Fruit fly (Drosophila melanogaster) whole organism, embryonic: ENCODE data around the gene Gsc.
A peak's percentile ranks its signal among the peaks of the same experiment; 100 is the strongest.

Experiments used
- Aef1 ChIP-seq: fragments of 200-800 bp; sonication (Bioruptor generic); IDR thresholded peaks from 3 replicates; pipeline ENCODE4 v1.3.6; 2022; ENCODE audit warnings: missing biosample characterization, missing genetic modification characterization
- Atf3 ChIP-seq: fragments of 200-800 bp; sonication (Bioruptor generic); optimal IDR thresholded peaks from 3 replicates; lab custom pipeline; 2016; ENCODE audit warnings: missing biosample characterization, missing genetic modification characterization
- Atf6 ChIP-seq: fragments of 200-800 bp; sonication (Bioruptor generic); IDR thresholded peaks from 2 replicates; pipeline ENCODE4 v1.3.6; 2022; ENCODE audit warnings: missing biosample characterization, missing genetic modification characterization
- CG10431 ChIP-seq: fragments of 200-800 bp; sonication (Bioruptor generic); optimal IDR thresholded peaks from 3 replicates; lab custom pipeline; 2018; ENCODE audit warnings: missing biosample characterization, mild to moderate bottlenecking, missing genetic modification characterization
- CG11085 ChIP-seq: fragments of 200-800 bp; sonication (Bioruptor generic); IDR thresholded peaks from 2 replicates; pipeline ENCODE4 v1.3.6; 2022; ENCODE audit warnings: missing biosample characterization, missing genetic modification characterization
- CG12219 ChIP-seq: fragments of 200-800 bp; sonication (Bioruptor generic); optimal IDR thresholded peaks from 3 replicates; lab custom pipeline; 2018; ENCODE audit warnings: missing biosample characterization, mild to moderate bottlenecking, missing genetic modification characterization
- CG12391 ChIP-seq: fragments of 200-800 bp; sonication (Bioruptor generic); optimal IDR thresholded peaks from 3 replicates; lab custom pipeline; 2018; ENCODE audit warnings: missing biosample characterization, mild to moderate bottlenecking, missing genetic modification characterization, moderate library complexity
- CG13123 ChIP-seq: fragments of 200-800 bp; sonication (Bioruptor generic); optimal IDR thresholded peaks from 2 replicates; lab custom pipeline; 2016; ENCODE audit warnings: missing biosample characterization, missing genetic modification characterization
- CG15011 ChIP-seq: fragments of 200-800 bp; sonication (Bioruptor generic); optimal IDR thresholded peaks from 3 replicates; lab custom pipeline; 2018; ENCODE audit warnings: missing biosample characterization, mild to moderate bottlenecking, missing genetic modification characterization
- CG1529 ChIP-seq: fragments of 200-800 bp; sonication (Bioruptor generic); optimal IDR thresholded peaks from 3 replicates; lab custom pipeline; 2018; ENCODE audit warnings: missing biosample characterization, missing genetic modification characterization
- CG15696 ChIP-seq: fragments of 200-800 bp; sonication (Bioruptor generic); optimal IDR thresholded peaks from 2 replicates; lab custom pipeline; 2019; ENCODE audit warnings: missing biosample characterization, mild to moderate bottlenecking, missing genetic modification characterization, moderate library complexity
- CG1792 ChIP-seq: fragments of 200-800 bp; sonication (Bioruptor generic); optimal IDR thresholded peaks from 2 replicates; lab custom pipeline; 2016; ENCODE audit warnings: missing biosample characterization, missing genetic modification characterization
- CG18619 ChIP-seq: fragments of 200-800 bp; sonication (Bioruptor generic); optimal IDR thresholded peaks from 3 replicates; lab custom pipeline; 2017; ENCODE audit warnings: missing biosample characterization, mild to moderate bottlenecking, missing genetic modification characterization
- CG30403 ChIP-seq: fragments of 200-800 bp; sonication (Bioruptor generic); optimal IDR thresholded peaks from 3 replicates; lab custom pipeline; 2016; ENCODE audit warnings: missing biosample characterization, missing genetic modification characterization
- CG31365 ChIP-seq: fragments of 200-800 bp; sonication (Bioruptor generic); optimal IDR thresholded peaks from 2 replicates; lab custom pipeline; 2018; ENCODE audit warnings: missing biosample characterization, mild to moderate bottlenecking, missing genetic modification characterization
- CG4282 ChIP-seq: fragments of 200-800 bp; sonication (Bioruptor generic); optimal IDR thresholded peaks from 2 replicates; lab custom pipeline; 2016; ENCODE audit warnings: missing biosample characterization, missing genetic modification characterization
- CG4854 ChIP-seq: fragments of 200-800 bp; sonication (Bioruptor generic); optimal IDR thresholded peaks from 2 replicates; lab custom pipeline; 2016; ENCODE audit warnings: missing biosample characterization, missing genetic modification characterization, inconsistent platforms
- CG5180 ChIP-seq: fragments of 200-800 bp; sonication (Bioruptor generic); optimal IDR thresholded peaks from 3 replicates; lab custom pipeline; 2017; ENCODE audit warnings: missing biosample characterization, missing genetic modification characterization, mild to moderate bottlenecking, moderate library complexity, missing genetic modification reagents
- CG7271 ChIP-seq: fragments of 200-800 bp; sonication (Bioruptor generic); optimal IDR thresholded peaks from 2 replicates; lab custom pipeline; 2018; ENCODE audit warnings: missing biosample characterization, mild to moderate bottlenecking, missing genetic modification characterization, moderate library complexity
- CG7928 ChIP-seq: fragments of 200-800 bp; sonication (Bioruptor generic); optimal IDR thresholded peaks from 2 replicates; lab custom pipeline; 2017; ENCODE audit warnings: missing biosample characterization, mild to moderate bottlenecking, missing genetic modification characterization
- CG8089 ChIP-seq: fragments of 200-800 bp; sonication (Bioruptor generic); optimal IDR thresholded peaks from 3 replicates; lab custom pipeline; 2016; ENCODE audit warnings: missing biosample characterization, missing genetic modification characterization
- CG9609 ChIP-seq: fragments of 200-800 bp; sonication (Bioruptor generic); optimal IDR thresholded peaks from 3 replicates; lab custom pipeline; 2016; ENCODE audit warnings: missing biosample characterization, missing genetic modification characterization
- CG9727 ChIP-seq: fragments of 200-800 bp; sonication (Bioruptor generic); optimal IDR thresholded peaks from 3 replicates; lab custom pipeline; 2017; ENCODE audit warnings: missing biosample characterization, mild to moderate bottlenecking, missing genetic modification characterization
- CG9797 ChIP-seq: fragments of 200-800 bp; sonication (Bioruptor generic); optimal IDR thresholded peaks from 3 replicates; lab custom pipeline; 2018; ENCODE audit warnings: missing biosample characterization, mild to moderate bottlenecking, missing genetic modification characterization
- CoRest ChIP-seq: fragments of 200-800 bp; sonication (Bioruptor generic); optimal IDR thresholded peaks from 3 replicates; lab custom pipeline; 2018; ENCODE audit warnings: missing biosample characterization, mild to moderate bottlenecking, missing genetic modification characterization, moderate library complexity
- Dip2 ChIP-seq: fragments of 200-800 bp; sonication (Bioruptor generic); IDR thresholded peaks from 2 replicates; pipeline ENCODE4 v1.3.6; 2022; ENCODE audit warnings: missing biosample characterization, missing genetic modification characterization
- Doc2 ChIP-seq: fragments of 200-800 bp; sonication (Bioruptor generic); IDR thresholded peaks from 2 replicates; pipeline ENCODE4 v1.3.6; 2022; ENCODE audit warnings: missing biosample characterization, missing genetic modification characterization
- ERR ChIP-seq: fragments of 200-800 bp; sonication (Bioruptor generic); optimal IDR thresholded peaks from 2 replicates; lab custom pipeline; 2016; ENCODE audit warnings: missing biosample characterization, missing genetic modification characterization
- Fer2 ChIP-seq: fragments of 200-800 bp; sonication (Bioruptor generic); optimal IDR thresholded peaks from 2 replicates; lab custom pipeline; 2018; ENCODE audit warnings: missing biosample characterization, mild to moderate bottlenecking, missing genetic modification characterization, moderate library complexity
- H2.0 ChIP-seq: fragments of 200-800 bp; sonication (Bioruptor generic); IDR thresholded peaks from 2 replicates; pipeline ENCODE4 v1.3.6; 2022; ENCODE audit warnings: missing biosample characterization, missing genetic modification characterization
- Hand ChIP-seq: fragments of 200-800 bp; sonication (Bioruptor generic); optimal IDR thresholded peaks from 2 replicates; lab custom pipeline; 2017; ENCODE audit warnings: mild to moderate bottlenecking, missing biosample characterization, missing genetic modification reagents, missing genetic modification characterization
- Lim3 ChIP-seq: fragments of 200-800 bp; sonication (Bioruptor generic); IDR thresholded peaks from 2 replicates; pipeline ENCODE4 v1.3.6; 2022; ENCODE audit warnings: missing biosample characterization, missing genetic modification characterization
- Med ChIP-seq: fragments of 200-800 bp; sonication (Bioruptor generic); peaks from one replicate; lab custom pipeline; 2016; ENCODE audit warnings: missing biosample characterization, missing genetic modification characterization, mild to moderate bottlenecking, inconsistent platforms, moderate library complexity
- Mes4 ChIP-seq: fragments of 200-800 bp; sonication (Bioruptor generic); optimal IDR thresholded peaks from 2 replicates; lab custom pipeline; 2016; ENCODE audit warnings: missing biosample characterization, missing genetic modification characterization
- Nf-YA ChIP-seq: fragments of 200-800 bp; sonication (Bioruptor generic); IDR thresholded peaks from 2 replicates; pipeline ENCODE4 v1.3.6; 2022; ENCODE audit warnings: missing biosample characterization, missing genetic modification characterization
- Oli ChIP-seq: fragments of 200-800 bp; sonication (Bioruptor generic); optimal IDR thresholded peaks from 2 replicates; lab custom pipeline; 2018; ENCODE audit warnings: missing biosample characterization, mild to moderate bottlenecking, missing genetic modification characterization, moderate library complexity
- Spps ChIP-seq: fragments of 200-800 bp; sonication (Bioruptor generic); optimal IDR thresholded peaks from 2 replicates; lab custom pipeline; 2018; ENCODE audit warnings: missing biosample characterization, mild to moderate bottlenecking, missing genetic modification characterization
- Usf ChIP-seq: fragments of 200-800 bp; sonication (Bioruptor generic); optimal IDR thresholded peaks from 2 replicates; lab custom pipeline; 2017; ENCODE audit warnings: missing genotype, missing biosample characterization, missing genetic modification characterization
- Xbp1 ChIP-seq: fragments of 200-800 bp; sonication (Bioruptor generic); optimal IDR thresholded peaks from 3 replicates; lab custom pipeline; 2016; ENCODE audit warnings: missing biosample characterization, mild to moderate bottlenecking, missing genetic modification characterization
- Xrp1 ChIP-seq: fragments of 200-800 bp; sonication (Bioruptor generic); IDR thresholded peaks from 2 replicates; pipeline ENCODE4 v1.3.6; 2022; ENCODE audit warnings: missing biosample characterization, missing genetic modification characterization
- cwo ChIP-seq: fragments of 200-800 bp; sonication (Bioruptor generic); optimal IDR thresholded peaks from 3 replicates; lab custom pipeline; 2017; ENCODE audit warnings: missing biosample characterization, missing genetic modification characterization, mild to moderate bottlenecking, moderate library complexity, missing genetic modification reagents
- disco-r ChIP-seq: fragments of 200-800 bp; sonication (Bioruptor generic); optimal IDR thresholded peaks from 2 replicates; lab custom pipeline; 2016; ENCODE audit warnings: missing biosample characterization, missing genetic modification characterization
- emc ChIP-seq: fragments of 200-800 bp; sonication (Bioruptor generic); optimal IDR thresholded peaks from 2 replicates; lab custom pipeline; 2016; ENCODE audit warnings: missing biosample characterization, missing genetic modification characterization
- hbn ChIP-seq: fragments of 200-800 bp; sonication (Bioruptor generic); IDR thresholded peaks from 2 replicates; pipeline ENCODE4 v1.3.6; 2022; ENCODE audit warnings: missing biosample characterization, missing genetic modification characterization; ENCODE audit not compliant: partially characterized antibody
- inv ChIP-seq: fragments of 200-800 bp; sonication (Bioruptor generic); IDR thresholded peaks from 2 replicates; pipeline ENCODE4 v1.3.6; 2022; ENCODE audit warnings: missing biosample characterization, missing genetic modification characterization; ENCODE audit not compliant: partially characterized antibody
- jigr1 ChIP-seq: fragments of 200-800 bp; sonication (Bioruptor generic); IDR thresholded peaks from 3 replicates; pipeline ENCODE4 v1.3.6; 2022; ENCODE audit warnings: missing biosample characterization, missing genetic modification characterization
- pb ChIP-seq: fragments of 200-800 bp; sonication (Bioruptor generic); optimal IDR thresholded peaks from 3 replicates; lab custom pipeline; 2016; ENCODE audit warnings: missing biosample characterization, missing genetic modification characterization
- sens-2 ChIP-seq: fragments of 200-800 bp; sonication (Bioruptor generic); IDR thresholded peaks from 2 replicates; pipeline ENCODE4 v1.3.6; 2022; ENCODE audit warnings: missing biosample characterization, missing genetic modification characterization
- sima ChIP-seq: fragments of 200-800 bp; sonication (Bioruptor generic); optimal IDR thresholded peaks from 2 replicates; lab custom pipeline; 2016; ENCODE audit warnings: missing biosample characterization, missing genetic modification characterization
- sqz ChIP-seq: fragments of 200-800 bp; sonication (Bioruptor generic); optimal IDR thresholded peaks from 3 replicates; lab custom pipeline; 2018; ENCODE audit warnings: missing biosample characterization, mild to moderate bottlenecking, missing genetic modification characterization
- tna ChIP-seq: fragments of 200-800 bp; sonication (Bioruptor generic); IDR thresholded peaks from 2 replicates; pipeline ENCODE4 v1.3.6; 2022; ENCODE audit warnings: missing biosample characterization, missing genetic modification characterization; ENCODE audit not compliant: partially characterized antibody
- vnd ChIP-seq: fragments of 200-800 bp; sonication (Bioruptor generic); IDR thresholded peaks from 3 replicates; pipeline ENCODE4 v1.3.6; 2022; ENCODE audit warnings: missing biosample characterization, missing genetic modification characterization; ENCODE audit not compliant: partially characterized antibody

Gene Gsc

dm6 chr2L:606165-606564 is 11.7 kb upstream of the Gsc start (continued):
- TF ChIP-seq CG1529 (GFP tag; lab: Kevin White, UChicago): peak; percentile 5
- TF ChIP-seq Med: no peak
- peak; percentile 0 for TF ChIP-seq Oli (tag; lab: Kevin White, UChicago)
- TF ChIP-seq CG9609: peak; percentile 14
- TF ChIP-seq jigr1 (GFP tag; lab: Robert Waterston, UW): no peak
- TF ChIP-seq CG13123: no peak
- no peak for TF ChIP-seq disco-r (GFP tag; lab: Kevin White, UChicago)
- TF ChIP-seq Hand: no peak
- no peak for TF ChIP-seq Fer2 (tag; lab: Kevin White, UChicago)
- no peak for TF ChIP-seq CG8089 (GFP tag; lab: Kevin White, UChicago)
- TF ChIP-seq CG15011 (GFP tag; lab: Kevin White, UChicago): no peak
- no peak for TF ChIP-seq CG11085 (GFP tag; lab: Robert Waterston, UW)
- TF ChIP-seq Mes4 (GFP tag; lab: Kevin White, UChicago): peak; percentile 5
- TF ChIP-seq CG18619 (GFP tag; lab: Kevin White, UChicago): no peak
- no peak for TF ChIP-seq CG10431
- TF ChIP-seq Aef1 (GFP tag; lab: Robert Waterston, UW): no peak
- TF ChIP-seq Xbp1 (GFP tag; lab: Kevin White, UChicago): peak; percentile 34
- TF ChIP-seq cwo (GFP tag; lab: Kevin White, UChicago): no peak
- no peak for TF ChIP-seq vnd (GFP tag; lab: Robert Waterston, UW)
- peak; percentile 47 for TF ChIP-seq CG9727 (GFP tag; lab: Kevin White, UChicago)
- TF ChIP-seq tna: no peak
- TF ChIP-seq CG12219 (GFP tag; lab: Kevin White, UChicago): no peak
- TF ChIP-seq Atf6 (GFP tag; lab: Robert Waterston, UW): no peak
- TF ChIP-seq emc (GFP tag; lab: Kevin White, UChicago): no peak
- no peak for TF ChIP-seq CG5180 (GFP tag; lab: Kevin White, UChicago)
- TF ChIP-seq sqz: no peak
- TF ChIP-seq pb (GFP tag; lab: Kevin White, UChicago): no peak
- peak; percentile 70 for TF ChIP-seq CG15696 (tag; lab: Kevin White, UChicago)
- TF ChIP-seq ERR (GFP tag; lab: Kevin White, UChicago): no peak
- peak; percentile 84 for TF ChIP-seq Xrp1 (GFP tag; lab: Robert Waterston, UW)
- TF ChIP-seq CG4854 (GFP tag; lab: Kevin White, UChicago): no peak
- peak; percentile 76 for TF ChIP-seq sens-2
- no peak for TF ChIP-seq Usf
- TF ChIP-seq CG31365 (tag; lab: Kevin White, UChicago): no peak
- peak; percentile 66 for TF ChIP-seq CG7271 (tag; lab: Kevin White, UChicago)
- TF ChIP-seq Lim3 (GFP tag; lab: Robert Waterston, UW): no peak
- TF ChIP-seq CG12391 (tag; lab: Kevin White, UChicago): peak; percentile 56
- TF ChIP-seq CG1792: no peak
- TF ChIP-seq sima (GFP tag; lab: Kevin White, UChicago): no peak
- no peak for TF ChIP-seq CG9797 (GFP tag; lab: Kevin White, UChicago)
- peak; percentile 33 for TF ChIP-seq CG30403 (GFP tag; lab: Kevin White, UChicago)
- no peak for TF ChIP-seq hbn (GFP tag; lab: Robert Waterston, UW)
- TF ChIP-seq H2.0: no peak
- TF ChIP-seq Dip2 (GFP tag; lab: Robert Waterston, UW): no peak
- no peak for TF ChIP-seq CG4282 (GFP tag; lab: Kevin White, UChicago)
- peak; percentile 46 for TF ChIP-seq Spps (tag; lab: Kevin White, UChicago)
- peak; percentile 20 for TF ChIP-seq Atf3 (GFP tag; lab: Kevin White, UChicago)
- TF ChIP-seq Doc2 (GFP tag; lab: Robert Waterston, UW): no peak
- TF ChIP-seq Nf-YA (GFP tag; lab: Robert Waterston, UW): 0 out of 2 replicates have a peak, but pooled peaks have one; percentile 16
- TF ChIP-seq inv (GFP tag; lab: Robert Waterston, UW): no peak
- TF ChIP-seq CG7928 (GFP tag; lab: Kevin White, UChicago): no peak
- no peak for TF ChIP-seq CoRest
